Fruit fly (Drosophila melanogaster) whole organism, embryonic: ENCODE measurements around the gene Dhdds.

ENCODE experiments used
- Bdp1 ChIP-seq: fragments of 200-800 bp; sonication (Bioruptor generic); optimal IDR thresholded peaks from 3 replicates; lab custom pipeline; 2016; ENCODE audit warnings: missing biosample characterization, missing genetic modification characterization
- CG10209 ChIP-seq: fragments of 200-800 bp; sonication (Bioruptor generic); optimal IDR thresholded peaks from 3 replicates; lab custom pipeline; 2017; ENCODE audit warnings: missing biosample characterization, mild to moderate bottlenecking, missing genetic modification characterization, missing genetic modification reagents
- CG1024 ChIP-seq: fragments of 200-800 bp; sonication (Bioruptor generic); IDR thresholded peaks from 2 replicates; pipeline ENCODE4 v1.3.6; 2022; ENCODE audit warnings: missing biosample characterization, missing genetic modification characterization
- CG10462 ChIP-seq: fragments of 200-800 bp; sonication (Bioruptor generic); optimal IDR thresholded peaks from 2 replicates; lab custom pipeline; 2016; ENCODE audit warnings: missing biosample characterization, missing genetic modification characterization
- CG10654 ChIP-seq: fragments of 200-800 bp; sonication (Bioruptor generic); optimal IDR thresholded peaks from 2 replicates; lab custom pipeline; 2016; ENCODE audit warnings: missing biosample characterization, missing genetic modification characterization
- CG11093 ChIP-seq: fragments of 200-800 bp; sonication (Bioruptor generic); IDR thresholded peaks from 3 replicates; pipeline ENCODE4 v1.3.6; 2022; ENCODE audit warnings: missing biosample characterization, missing genetic modification characterization
- CG12299 ChIP-seq: fragments of 200-800 bp; sonication (Bioruptor generic); optimal IDR thresholded peaks from 2 replicates; lab custom pipeline; 2018; ENCODE audit warnings: missing biosample characterization, mild to moderate bottlenecking, missing genetic modification characterization
- CG14710 ChIP-seq: fragments of 200-800 bp; sonication (Bioruptor generic); optimal IDR thresholded peaks from 3 replicates; lab custom pipeline; 2019; ENCODE audit warnings: missing biosample characterization, mild to moderate bottlenecking, missing genetic modification characterization, moderate library complexity
- CG15696 ChIP-seq: fragments of 200-800 bp; sonication (Bioruptor generic); optimal IDR thresholded peaks from 2 replicates; lab custom pipeline; 2019; ENCODE audit warnings: missing biosample characterization, mild to moderate bottlenecking, missing genetic modification characterization, moderate library complexity
- CG18619 ChIP-seq: fragments of 200-800 bp; sonication (Bioruptor generic); optimal IDR thresholded peaks from 3 replicates; lab custom pipeline; 2017; ENCODE audit warnings: missing biosample characterization, mild to moderate bottlenecking, missing genetic modification characterization
- CG2120 ChIP-seq: fragments of 200-800 bp; sonication (Bioruptor generic); optimal IDR thresholded peaks from 3 replicates; lab custom pipeline; 2016; ENCODE audit warnings: missing biosample characterization, missing genetic modification characterization
- CG2712 ChIP-seq: fragments of 200-800 bp; optimal IDR thresholded peaks from 3 replicates; lab custom pipeline; 2019; ENCODE audit warnings: missing biosample characterization, mild to moderate bottlenecking, missing genetic modification characterization, moderate library complexity
- CG3163 ChIP-seq: fragments of 200-800 bp; sonication (Bioruptor generic); optimal IDR thresholded peaks from 3 replicates; lab custom pipeline; 2016; ENCODE audit warnings: missing biosample characterization, missing genetic modification characterization
- CG32772 ChIP-seq: fragments of 200-800 bp; sonication (Bioruptor generic); IDR thresholded peaks from 2 replicates; pipeline ENCODE4 v1.3.6; 2022; ENCODE audit warnings: missing biosample characterization, missing genetic modification characterization
- CG4617 ChIP-seq: fragments of 200-800 bp; sonication (Bioruptor generic); optimal IDR thresholded peaks from 3 replicates; lab custom pipeline; 2016; ENCODE audit warnings: missing biosample characterization, missing genetic modification characterization, borderline replicate concordance
- CG7786 ChIP-seq: fragments of 200-800 bp; sonication (Bioruptor generic); optimal IDR thresholded peaks from 2 replicates; lab custom pipeline; 2016; ENCODE audit warnings: missing biosample characterization, missing genetic modification characterization
- CG7839 ChIP-seq: fragments of 200-800 bp; sonication (Bioruptor generic); optimal IDR thresholded peaks from 3 replicates; lab custom pipeline; 2018; ENCODE audit warnings: missing biosample characterization, mild to moderate bottlenecking, missing genetic modification characterization, moderate library complexity
- CG7963 ChIP-seq: fragments of 200-800 bp; sonication (Bioruptor generic); IDR thresholded peaks from 3 replicates; pipeline ENCODE4 v1.3.6; 2022; ENCODE audit warnings: missing biosample characterization, missing genetic modification characterization; ENCODE audit not compliant: partially characterized antibody
- CG8924 ChIP-seq: fragments of 200-800 bp; optimal IDR thresholded peaks from 3 replicates; lab custom pipeline; 2019; ENCODE audit warnings: missing biosample characterization, mild to moderate bottlenecking, missing genetic modification characterization, moderate library complexity
- CG9797 ChIP-seq: fragments of 200-800 bp; sonication (Bioruptor generic); optimal IDR thresholded peaks from 3 replicates; lab custom pipeline; 2018; ENCODE audit warnings: missing biosample characterization, mild to moderate bottlenecking, missing genetic modification characterization
- D ChIP-seq, 2 experiments: fragments of 200-800 bp in 1 of 2; fragments of >200 bp in 1 of 2; sonication (Bioruptor generic) in 1 of 2; optimal IDR thresholded peaks; 2 replicates in 1 of 2; 3 replicates in 1 of 2; lab custom pipeline; 2017; ENCODE audit warnings: mild to moderate bottlenecking in 1 of 2, missing biosample characterization in 1 of 2, missing genetic modification characterization in 1 of 2, missing genetic modification reagents in 1 of 2
- Drgx ChIP-seq: fragments of 200-800 bp; sonication (Bioruptor generic); IDR thresholded peaks from 2 replicates; pipeline ENCODE4 v1.3.6; 2022; ENCODE audit warnings: missing biosample characterization, missing genetic modification characterization
- Hand ChIP-seq: fragments of 200-800 bp; sonication (Bioruptor generic); optimal IDR thresholded peaks from 2 replicates; lab custom pipeline; 2017; ENCODE audit warnings: mild to moderate bottlenecking, missing biosample characterization, missing genetic modification reagents, missing genetic modification characterization
- Kr ChIP-seq: fragments of 200-800 bp; sonication (Bioruptor generic); optimal IDR thresholded peaks from 2 replicates; lab custom pipeline; 2017; ENCODE audit warnings: missing biosample characterization, mild to moderate bottlenecking, missing genetic modification characterization
- MBD-R2 ChIP-seq: fragments of 200-800 bp; sonication (Bioruptor generic); IDR thresholded peaks from 2 replicates; pipeline ENCODE4 v1.3.6; 2022; ENCODE audit warnings: missing biosample characterization, missing genetic modification characterization
- Med ChIP-seq: fragments of 200-800 bp; sonication (Bioruptor generic); peaks from one replicate; lab custom pipeline; 2016; ENCODE audit warnings: missing biosample characterization, missing genetic modification characterization, mild to moderate bottlenecking, inconsistent platforms, moderate library complexity
- Poxn ChIP-seq: fragments of 200-800 bp; sonication (Bioruptor generic); IDR thresholded peaks from 2 replicates; pipeline ENCODE4 v1.3.6; 2022; ENCODE audit warnings: missing biosample characterization, missing genetic modification characterization
- Sox100B ChIP-seq: fragments of 200-800 bp; sonication (Bioruptor generic); optimal IDR thresholded peaks from 3 replicates; lab custom pipeline; 2018; ENCODE audit warnings: missing biosample characterization, mild to moderate bottlenecking, missing genetic modification characterization
- Ssrp ChIP-seq: fragments of 200-800 bp; sonication (Bioruptor generic); optimal IDR thresholded peaks from 2 replicates; lab custom pipeline; 2018; ENCODE audit warnings: missing biosample characterization, mild to moderate bottlenecking, missing genetic modification characterization, moderate library complexity
- Xbp1 ChIP-seq: fragments of 200-800 bp; sonication (Bioruptor generic); optimal IDR thresholded peaks from 3 replicates; lab custom pipeline; 2016; ENCODE audit warnings: missing biosample characterization, mild to moderate bottlenecking, missing genetic modification characterization
- Xrp1 ChIP-seq: fragments of 200-800 bp; sonication (Bioruptor generic); IDR thresholded peaks from 2 replicates; pipeline ENCODE4 v1.3.6; 2022; ENCODE audit warnings: missing biosample characterization, missing genetic modification characterization
- ac ChIP-seq: fragments of 200-800 bp; sonication (Bioruptor generic); optimal IDR thresholded peaks from 3 replicates; lab custom pipeline; 2017; ENCODE audit warnings: missing biosample characterization, mild to moderate bottlenecking, missing genetic modification characterization
- bsh ChIP-seq, 2 experiments: fragments of 200-800 bp; sonication (Bioruptor generic); optimal IDR thresholded peaks; 2 replicates each; lab custom pipeline; 2017 to 2018; ENCODE audit warnings: mild to moderate bottlenecking in 2 of 2, missing biosample characterization in 2 of 2, missing genetic modification characterization in 2 of 2, moderate library complexity in 1 of 2
- chif ChIP-seq, 2 experiments: fragments of 200-800 bp; sonication (Bioruptor generic); optimal IDR thresholded peaks; 3 replicates each; lab custom pipeline; 2016; ENCODE audit warnings: missing biosample characterization in 2 of 2, missing genetic modification characterization in 2 of 2
- da ChIP-seq: fragments of 200-800 bp; sonication (Bioruptor generic); optimal IDR thresholded peaks from 2 replicates; lab custom pipeline; 2016; ENCODE audit warnings: missing biosample characterization, missing genetic modification characterization
- gem ChIP-seq: fragments of 200-800 bp; sonication (Bioruptor generic); optimal IDR thresholded peaks from 2 replicates; lab custom pipeline; 2019; ENCODE audit warnings: missing biosample characterization, mild to moderate bottlenecking, missing genetic modification characterization, moderate library complexity
- gsb ChIP-seq: fragments of 200-800 bp; sonication (Bioruptor generic); IDR thresholded peaks from 2 replicates; pipeline ENCODE4 v1.3.6; 2022; ENCODE audit warnings: missing biosample characterization, missing genetic modification characterization
- her ChIP-seq: fragments of 200-800 bp; sonication (Bioruptor generic); optimal IDR thresholded peaks from 2 replicates; lab custom pipeline; 2016; ENCODE audit warnings: missing biosample characterization, missing genetic modification characterization
- klu ChIP-seq: fragments of 200-800 bp; sonication (Bioruptor generic); IDR thresholded peaks from 2 replicates; pipeline ENCODE4 v1.3.6; 2022; ENCODE audit warnings: missing biosample characterization, missing genetic modification characterization
- lilli ChIP-seq: fragments of 200-800 bp; sonication (Bioruptor generic); optimal IDR thresholded peaks from 3 replicates; lab custom pipeline; 2016; ENCODE audit warnings: missing biosample characterization, missing genetic modification characterization
- lola ChIP-seq, 3 experiments: fragments of >200 bp in 2 of 3; fragments of 200-800 bp in 1 of 3; sonication (Bioruptor generic) in 1 of 3; optimal IDR thresholded peaks; 2 replicates each; lab custom pipeline; 2017 to 2019; ENCODE audit warnings: missing biosample characterization in 3 of 3, missing genetic modification characterization in 3 of 3, mild to moderate bottlenecking in 1 of 3, moderate library complexity in 1 of 3
- nerfin-1 ChIP-seq: fragments of 200-800 bp; sonication (Bioruptor generic); optimal IDR thresholded peaks from 3 replicates; lab custom pipeline; 2019; ENCODE audit warnings: missing biosample characterization, mild to moderate bottlenecking, missing genetic modification characterization, moderate library complexity
- onecut ChIP-seq: fragments of 200-800 bp; sonication (Bioruptor generic); IDR thresholded peaks from 2 replicates; pipeline ENCODE4 v1.3.6; 2022; ENCODE audit warnings: missing biosample characterization, missing genetic modification characterization
- pho ChIP-seq: fragments of 200-800 bp; sonication (Bioruptor generic); optimal IDR thresholded peaks from 2 replicates; lab custom pipeline; 2016; ENCODE audit warnings: missing biosample characterization, missing genetic modification characterization
- psq ChIP-seq: fragments of 200-800 bp; sonication (Bioruptor generic); optimal IDR thresholded peaks from 2 replicates; lab custom pipeline; 2017; ENCODE audit warnings: missing biosample characterization, missing genetic modification characterization
- slp2 ChIP-seq: fragments of 200-800 bp; sonication (Bioruptor generic); optimal IDR thresholded peaks from 2 replicates; lab custom pipeline; 2016; ENCODE audit warnings: missing biosample characterization, missing genetic modification characterization
- tio ChIP-seq: fragments of 200-800 bp; sonication (Bioruptor generic); optimal IDR thresholded peaks from 2 replicates; lab custom pipeline; 2017; ENCODE audit warnings: missing biosample characterization, missing genetic modification characterization, inconsistent platforms
- unpg ChIP-seq: fragments of 200-800 bp; sonication (Bioruptor generic); optimal IDR thresholded peaks from 3 replicates; lab custom pipeline; 2018; ENCODE audit warnings: missing biosample characterization, mild to moderate bottlenecking, missing genetic modification characterization, moderate library complexity
- yki ChIP-seq: fragments of >200 bp; optimal IDR thresholded peaks from 3 replicates; lab custom pipeline; 2018
- zen ChIP-seq: fragments of 200-800 bp; sonication (Bioruptor generic); optimal IDR thresholded peaks from 3 replicates; lab custom pipeline; 2018; ENCODE audit warnings: missing biosample characterization, mild to moderate bottlenecking, missing genetic modification characterization, moderate library complexity
- zf30C ChIP-seq: fragments of 200-800 bp; sonication (Bioruptor generic); optimal IDR thresholded peaks from 3 replicates; lab custom pipeline; 2018; ENCODE audit warnings: missing biosample characterization, mild to moderate bottlenecking, missing genetic modification characterization

The Dhdds gene

DNA sequence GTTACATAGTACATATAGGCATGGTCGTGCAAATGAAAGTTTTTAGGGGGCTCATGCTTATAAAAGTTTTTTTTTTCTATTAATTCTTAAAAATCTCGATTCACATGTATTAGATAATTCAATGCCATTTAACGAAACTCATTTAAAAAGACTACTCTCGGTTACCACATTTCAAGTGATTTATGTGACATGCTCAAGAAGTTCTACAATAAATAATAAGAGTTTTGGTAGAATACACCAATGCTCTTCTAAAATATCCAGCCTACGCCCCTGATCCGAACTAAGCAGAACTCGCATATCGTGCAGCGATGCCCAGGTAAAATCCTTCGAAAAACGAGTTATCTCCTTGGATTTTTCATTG, 40.6 kb downstream of the Dhdds start (continued):
- TF ChIP-seq onecut (GFP tag; lab: Robert Waterston, UW) (no peak), MBD-R2 (GFP tag; lab: Robert Waterston, UW) (no peak), Med (GFP tag; lab: Kevin White, UChicago) (peak; percentile 37), CG9797 (no peak), lola (GFP tag; optimal IDR thresholded peaks at IDR 0.05; lab: Kevin White, UChicago) (peak in 1 of 3 experiments; percentile 47), pho (GFP tag; lab: Kevin White, UChicago) (no peak), yki (lab: Kevin White, UChicago) (no peak), zen (peak; percentile 15), Hand (GFP tag; lab: Kevin White, UChicago) (no peak), bsh (GFP tag; optimal IDR thresholded peaks at IDR 0.05; lab: Kevin White, UChicago) (peak; percentile 15 to 23), Xbp1 (GFP tag; lab: Kevin White, UChicago) (no peak), gem (tag; lab: Kevin White, UChicago) (peak; percentile 59), CG7786 (no peak), D (optimal IDR thresholded peaks at IDR 0.05; lab: Kevin White, UChicago) (no peak), D (GFP tag; optimal IDR thresholded peaks at IDR 0.05; lab: Kevin White, UChicago) (peak; percentile 13), slp2 (no peak), CG14710 (peak; percentile 17), CG18619 (GFP tag; lab: Kevin White, UChicago) (no peak), Poxn (GFP tag; lab: Robert Waterston, UW) (no peak), CG12299 (tag; lab: Kevin White, UChicago) (no peak), CG2712 (tag; lab: Kevin White, UChicago) (peak; percentile 4), Xrp1 (GFP tag; lab: Robert Waterston, UW) (peak; percentile 42; the same call in 1 of the 2 replicates), gsb (no peak), CG1024 (GFP tag; lab: Robert Waterston, UW) (no peak), chif (GFP tag; optimal IDR thresholded peaks at IDR 0.05; lab: Kevin White, UChicago) (peak in 1 of 2 experiments; percentile 25), tio (GFP tag; lab: Kevin White, UChicago) (peak; percentile 6), Sox100B (no peak), CG8924 (tag; lab: Kevin White, UChicago) (no peak), lilli (peak; percentile 12), CG7963 (GFP tag; lab: Robert Waterston, UW) (no peak), da (GFP tag; lab: Kevin White, UChicago) (no peak), CG3163 (GFP tag; lab: Kevin White, UChicago) (no peak), CG10654 (GFP tag; lab: Kevin White, UChicago) (no peak), CG4617 (no peak), her (GFP tag; lab: Kevin White, UChicago) (no peak), Ssrp (tag; lab: Kevin White, UChicago) (no peak), Kr (GFP tag; lab: Kevin White, UChicago) (no peak), CG32772 (GFP tag; lab: Robert Waterston, UW) (no peak), CG7839 (tag; lab: Kevin White, UChicago) (peak; percentile 1), Drgx (GFP tag; lab: Robert Waterston, UW) (0 out of 2 replicates have a peak, but pooled peaks have one; percentile 28), ac (peak; percentile 35), CG10462 (no peak), CG10209 (GFP tag; lab: Kevin White, UChicago) (no peak), klu (no peak), nerfin-1 (tag; lab: Kevin White, UChicago) (no peak), Bdp1 (no peak), zf30C (GFP tag; lab: Kevin White, UChicago) (no peak), unpg (GFP tag; lab: Kevin White, UChicago) (peak; percentile 13), CG2120 (peak; percentile 14), psq (GFP tag; lab: Kevin White, UChicago) (no peak), CG11093 (no peak), CG15696 (peak; percentile 77)
